Worm (Caenorhabditis elegans): ENCODE data around the gene str-138.

ce11 chrV:8102960-8103359 lies 44.5 kb downstream of the str-138 start, which contains the start of gene str-90:
- TF ChIP-seq him-1 (tag; optimal IDR thresholded peaks at IDR 0.05), result no peak
- no peak for TF ChIP-seq W03F9.2 (tag; optimal IDR thresholded peaks at IDR 0.05)
- TF ChIP-seq dao-5 (tag; optimal IDR thresholded peaks at IDR 0.05), result no peak
